Worm (Caenorhabditis elegans) whole organism, young adult: ENCODE data around the gene obr-1.

Source experiments
- B0019.2 ChIP-seq: fragments of 200-800 bp; sonication (Bioruptor generic); conservative IDR thresholded peaks from 2 replicates; pipeline ENCODE4 v1.3.6; 2022; ENCODE audit warnings: missing genetic modification reagents, missing genetic modification characterization, missing compliant biosample characterization
- B0035.1 ChIP-seq: sonication (generic microtip); optimal IDR thresholded peaks from 2 replicates; lab custom pipeline; 2016; ENCODE audit warnings: missing genetic modification characterization, mild to moderate bottlenecking, missing compliant biosample characterization, missing genotype, missing genetic modification reagents
- B0261.1 ChIP-seq: sonication (generic microtip); optimal IDR thresholded peaks from 2 replicates; lab custom pipeline; 2016; ENCODE audit warnings: mild to moderate bottlenecking, missing genetic modification characterization, moderate library complexity, missing compliant biosample characterization
- C17E4.6 ChIP-seq: fragments of 200-800 bp; sonication (Bioruptor generic); IDR thresholded peaks from 2 replicates; pipeline ENCODE4 v1.3.6; 2022; ENCODE audit warnings: missing genetic modification reagents, missing genetic modification characterization, missing compliant biosample characterization
- D2030.7 ChIP-seq: fragments of 200-800 bp; sonication (Bioruptor generic); IDR thresholded peaks from 2 replicates; pipeline ENCODE4 v1.3.6; 2022; ENCODE audit warnings: missing genetic modification reagents, missing genetic modification characterization, missing compliant biosample characterization
- F10E7.11 ChIP-seq: sonication (generic microtip); optimal IDR thresholded peaks from 2 replicates; lab custom pipeline; 2017; ENCODE audit warnings: mild to moderate bottlenecking, missing genetic modification characterization, moderate library complexity, missing compliant biosample characterization
- F23B12.7 ChIP-seq: sonication (generic microtip); optimal IDR thresholded peaks from 2 replicates; lab custom pipeline; 2017; ENCODE audit warnings: missing genetic modification characterization, mild to moderate bottlenecking, missing compliant biosample characterization, antibody characterized with exemption, moderate library complexity; ENCODE audit not compliant: insufficient read depth
- F33H1.4 ChIP-seq: fragments of 200-800 bp; sonication (Bioruptor generic); IDR thresholded peaks from 2 replicates; pipeline ENCODE4 v1.3.6; 2022; ENCODE audit warnings: missing genetic modification reagents, missing genetic modification characterization, missing compliant biosample characterization
- F49E8.2 ChIP-seq: sonication (generic microtip); optimal IDR thresholded peaks from 3 replicates; lab custom pipeline; 2017; ENCODE audit warnings: missing genetic modification characterization, mild to moderate bottlenecking, missing compliant biosample characterization, antibody characterized with exemption, moderate library complexity; ENCODE audit not compliant: insufficient read depth
- F52B5.7 ChIP-seq: sonication (generic microtip); optimal IDR thresholded peaks from 2 replicates; lab custom pipeline; 2016; ENCODE audit warnings: mild to moderate bottlenecking, missing genetic modification characterization, missing compliant biosample characterization
- Y67H2A.10 ChIP-seq: fragments of 200-800 bp; sonication (Bioruptor generic); conservative IDR thresholded peaks from 2 replicates; pipeline ENCODE4 v1.3.6; 2022; ENCODE audit warnings: missing genetic modification reagents, missing genetic modification characterization, missing compliant biosample characterization
- Y95B8A.8 ChIP-seq: fragments of 200-800 bp; sonication (Bioruptor generic); IDR thresholded peaks from 2 replicates; pipeline ENCODE4 v1.3.6; 2022; ENCODE audit warnings: missing genetic modification reagents, missing genetic modification characterization, missing compliant biosample characterization
- ama-1 ChIP-seq, 3 experiments: fragments of 150-350 bp in 1 of 3; sonication (generic microtip) in 2 of 3; optimal IDR thresholded peaks; 2 replicates each; lab custom pipeline; 2014 to 2018; ENCODE audit warnings: missing biosample characterization in 2 of 3, missing genetic modification characterization in 2 of 3, missing genetic modification reagents in 2 of 3
- aptf-2 ChIP-seq: fragments of 200-800 bp; sonication (Bioruptor generic); conservative IDR thresholded peaks from 2 replicates; pipeline ENCODE4 v1.3.6; 2022; ENCODE audit warnings: missing genetic modification reagents, missing genetic modification characterization, missing compliant biosample characterization
- attf-3 ChIP-seq: fragments of 200-800 bp; sonication (Bioruptor generic); conservative IDR thresholded peaks from 2 replicates; pipeline ENCODE4 v1.3.6; 2022; ENCODE audit warnings: missing genetic modification reagents, missing genetic modification characterization, missing compliant biosample characterization
- bed-2 ChIP-seq: fragments of 200-800 bp; sonication (Bioruptor generic); IDR thresholded peaks from 2 replicates; pipeline ENCODE4 v1.3.6; 2022; ENCODE audit warnings: missing genetic modification reagents, missing genetic modification characterization, missing compliant biosample characterization
- ceh-58 ChIP-seq: fragments of 200-800 bp; sonication (Bioruptor generic); IDR thresholded peaks from 2 replicates; pipeline ENCODE4 v1.3.6; 2022; ENCODE audit warnings: missing genetic modification characterization, missing compliant biosample characterization
- ceh-91 ChIP-seq: fragments of 200-800 bp; sonication (Bioruptor generic); IDR thresholded peaks from 2 replicates; pipeline ENCODE4 v1.3.6; 2022; ENCODE audit warnings: missing genetic modification reagents, missing genetic modification characterization, missing compliant biosample characterization
- chd-7 ChIP-seq: sonication (generic microtip); optimal IDR thresholded peaks from 2 replicates; lab custom pipeline; 2016; ENCODE audit warnings: mild to moderate bottlenecking, missing genetic modification characterization, moderate library complexity, missing compliant biosample characterization
- dpff-1 ChIP-seq: sonication (generic microtip); optimal IDR thresholded peaks from 2 replicates; lab custom pipeline; 2017; ENCODE audit warnings: mild to moderate bottlenecking, missing genetic modification characterization, missing compliant biosample characterization
- hmg-1.2 ChIP-seq: fragments of 200-800 bp; sonication (Bioruptor generic); IDR thresholded peaks from 2 replicates; pipeline ENCODE4 v1.3.6; 2022; ENCODE audit warnings: missing genetic modification reagents, missing genetic modification characterization, missing compliant biosample characterization
- lin-26 ChIP-seq: fragments of 200-800 bp; sonication (Bioruptor generic); IDR thresholded peaks from 2 replicates; pipeline ENCODE4 v1.3.6; 2022; ENCODE audit warnings: missing genetic modification reagents, missing genetic modification characterization, missing compliant biosample characterization
- lin-35 ChIP-seq, 3 experiments: fragments of 150-350 bp in 2 of 3; sonication (generic microtip) in 1 of 3; optimal IDR thresholded peaks; 2 replicates each; lab custom pipeline; 2014 to 2018; ENCODE audit warnings: missing biosample characterization in 3 of 3, missing genetic modification characterization in 3 of 3, missing genetic modification reagents in 3 of 3
- lin-54 ChIP-seq: fragments of 200-800 bp; sonication (Bioruptor generic); optimal IDR thresholded peaks from 2 replicates; lab custom pipeline; 2018; ENCODE audit warnings: mild to moderate bottlenecking, missing genetic modification characterization, missing compliant biosample characterization
- lsl-1 ChIP-seq: fragments of 200-800 bp; sonication (Bioruptor generic); optimal IDR thresholded peaks from 2 replicates; lab custom pipeline; 2018; ENCODE audit warnings: mild to moderate bottlenecking, missing genetic modification characterization, moderate library complexity, missing compliant biosample characterization
- lsy-27 ChIP-seq: sonication (generic microtip); optimal IDR thresholded peaks from 2 replicates; lab custom pipeline; 2017; ENCODE audit warnings: missing genetic modification characterization, mild to moderate bottlenecking, missing compliant biosample characterization, antibody characterized with exemption, missing genotype, borderline replicate concordance; ENCODE audit not compliant: insufficient read depth
- madf-10 ChIP-seq: sonication (generic microtip); optimal IDR thresholded peaks from 2 replicates; lab custom pipeline; 2016; ENCODE audit warnings: mild to moderate bottlenecking, missing genetic modification characterization, missing compliant biosample characterization
- madf-3 ChIP-seq: fragments of 200-800 bp; sonication (Bioruptor generic); IDR thresholded peaks from 2 replicates; pipeline ENCODE4 v1.3.6; 2022; ENCODE audit warnings: missing genetic modification reagents, missing genetic modification characterization, missing compliant biosample characterization
- madf-6 ChIP-seq: fragments of 200-800 bp; sonication (Bioruptor generic); IDR thresholded peaks from 2 replicates; pipeline ENCODE4 v1.3.6; 2022; ENCODE audit warnings: missing genetic modification reagents, missing genetic modification characterization, missing compliant biosample characterization
- madf-8 ChIP-seq: fragments of 200-800 bp; sonication (Bioruptor generic); conservative IDR thresholded peaks from 2 replicates; pipeline ENCODE4 v1.3.6; 2022; ENCODE audit warnings: missing genetic modification reagents, missing genetic modification characterization, missing compliant biosample characterization
- mcd-1 ChIP-seq: fragments of 200-800 bp; sonication (Bioruptor generic); IDR thresholded peaks from 2 replicates; pipeline ENCODE4 v1.3.6; 2022; ENCODE audit warnings: missing genetic modification reagents, missing genetic modification characterization, missing compliant biosample characterization
- mel-28 ChIP-seq: sonication (generic microtip); optimal IDR thresholded peaks from 2 replicates; lab custom pipeline; 2016; ENCODE audit warnings: borderline replicate concordance, mild to moderate bottlenecking, missing genetic modification characterization, missing compliant biosample characterization
- mes-4 ChIP-seq: sonication (generic microtip); optimal IDR thresholded peaks from 2 replicates; lab custom pipeline; 2016; ENCODE audit warnings: missing genotype, missing genetic modification characterization, missing compliant biosample characterization
- nhr-120 ChIP-seq: fragments of 200-800 bp; sonication (Bioruptor generic); IDR thresholded peaks from 2 replicates; pipeline ENCODE4 v1.3.6; 2022; ENCODE audit warnings: missing genetic modification characterization, missing compliant biosample characterization
- rcor-1 ChIP-seq: fragments of 200-800 bp; sonication (Bioruptor generic); IDR thresholded peaks from 2 replicates; pipeline ENCODE4 v1.3.6; 2022; ENCODE audit warnings: missing genetic modification reagents, missing genetic modification characterization, missing compliant biosample characterization
- rec-8 ChIP-seq, 2 experiments: sonication (generic microtip); optimal IDR thresholded peaks; 2 replicates each; lab custom pipeline; 2016; ENCODE audit warnings: mild to moderate bottlenecking in 2 of 2, missing genetic modification characterization in 2 of 2, missing genetic modification reagents in 2 of 2, missing genotype in 2 of 2, missing biosample characterization in 1 of 2, missing compliant biosample characterization in 1 of 2, moderate library complexity in 1 of 2
- sdz-38 ChIP-seq: sonication (generic microtip); optimal IDR thresholded peaks from 2 replicates; lab custom pipeline; 2016; ENCODE audit warnings: missing genotype, missing genetic modification characterization, missing compliant biosample characterization
- snpc-1.3 ChIP-seq: sonication (generic microtip); optimal IDR thresholded peaks from 2 replicates; lab custom pipeline; 2017; ENCODE audit warnings: missing genetic modification characterization, mild to moderate bottlenecking, missing compliant biosample characterization, antibody characterized with exemption, moderate library complexity, missing genotype, missing genetic modification reagents; ENCODE audit not compliant: insufficient read depth
- somi-1 ChIP-seq: fragments of 200-800 bp; sonication (Bioruptor generic); optimal IDR thresholded peaks from 2 replicates; lab custom pipeline; 2018; ENCODE audit warnings: mild to moderate bottlenecking, missing genetic modification characterization, missing compliant biosample characterization
- sptf-2 ChIP-seq: fragments of 200-800 bp; sonication (Bioruptor generic); optimal IDR thresholded peaks from 2 replicates; lab custom pipeline; 2018; ENCODE audit warnings: mild to moderate bottlenecking, missing genetic modification characterization, missing compliant biosample characterization
- tbx-9 ChIP-seq: sonication (generic microtip); optimal IDR thresholded peaks from 2 replicates; lab custom pipeline; 2016; ENCODE audit warnings: borderline replicate concordance, missing genetic modification characterization, inconsistent platforms, missing compliant biosample characterization
- tlf-1 ChIP-seq: fragments of 200-800 bp; sonication (Bioruptor generic); optimal IDR thresholded peaks from 2 replicates; lab custom pipeline; 2018; ENCODE audit warnings: mild to moderate bottlenecking, missing genetic modification characterization, missing compliant biosample characterization
- unc-130 ChIP-seq: sonication (generic microtip); optimal IDR thresholded peaks from 2 replicates; lab custom pipeline; 2016; ENCODE audit warnings: missing genetic modification reagents, missing genetic modification characterization, missing compliant biosample characterization
- xnd-1 ChIP-seq: sonication (generic microtip); optimal IDR thresholded peaks from 2 replicates; lab custom pipeline; 2016; ENCODE audit warnings: missing genotype, missing genetic modification reagents, missing genetic modification characterization, missing compliant biosample characterization
- ztf-18 ChIP-seq: sonication (generic microtip); optimal IDR thresholded peaks from 2 replicates; lab custom pipeline; 2016; ENCODE audit warnings: missing genotype, mild to moderate bottlenecking, missing genetic modification characterization, missing compliant biosample characterization
- ztf-28 ChIP-seq: fragments of 200-800 bp; sonication (Bioruptor generic); IDR thresholded peaks from 2 replicates; pipeline ENCODE4 v1.3.6; 2022; ENCODE audit warnings: missing genetic modification reagents, missing genetic modification characterization, missing compliant biosample characterization
- ztf-6 ChIP-seq: fragments of 200-800 bp; sonication (Bioruptor generic); IDR thresholded peaks from 2 replicates; pipeline ENCODE4 v1.3.6; 2022; ENCODE audit warnings: missing genetic modification reagents, missing genetic modification characterization, missing compliant biosample characterization

The obr-1 gene

ce11 chrIII:11290554-11290953 is 19.9 kb upstream of the obr-1 start, which contains the start of the genes gly-9, mib-1 and smc-3 (continued):
- TF ChIP-seq hmg-1.2 (peak; percentile 24; the same call in 1 of the 2 replicates), bed-2 (GFP tag; lab: Robert Waterston, UW) (peak; percentile 48; the same call in 1 of the 2 replicates), D2030.7 (GFP tag; lab: Robert Waterston, UW) (peak; percentile 59), mcd-1 (GFP tag; lab: Robert Waterston, UW) (peak; percentile 67), F23B12.7 (tag; lab: Kevin White, UChicago) (no peak), chd-7 (no peak), madf-10 (tag; lab: Kevin White, UChicago) (peak; percentile 84), mel-28 (tag; lab: Kevin White, UChicago) (no peak), madf-3 (GFP tag; lab: Robert Waterston, UW) (no peak), somi-1 (no peak), B0035.1 (no peak), sptf-2 (GFP tag; lab: Kevin White, UChicago) (no peak), Y95B8A.8 (GFP tag; lab: Robert Waterston, UW) (no peak), rec-8 (tag; optimal IDR thresholded peaks at IDR 0.05; lab: Kevin White, UChicago) (peak in 1 of 2 experiments; percentile 37), lin-54 (GFP tag; lab: Kevin White, UChicago) (peak; percentile 87), xnd-1 (tag; lab: Kevin White, UChicago) (peak; percentile 3), Y67H2A.10 (0 out of 2 replicates have a peak, but pooled peaks have one; percentile 8), madf-8 (GFP tag; lab: Robert Waterston, UW) (peak; percentile 64), F10E7.11 (tag; lab: Kevin White, UChicago) (no peak), B0261.1 (tag; lab: Kevin White, UChicago) (no peak), lsy-27 (no peak), sdz-38 (tag; lab: Kevin White, UChicago) (no peak), mes-4 (tag; lab: Kevin White, UChicago) (no peak), madf-6 (GFP tag; lab: Robert Waterston, UW) (peak; percentile 81), F49E8.2 (tag; lab: Kevin White, UChicago) (no peak), tlf-1 (GFP tag; lab: Kevin White, UChicago) (no peak), unc-130 (GFP tag; lab: Kevin White, UChicago) (peak; percentile 71), nhr-120 (GFP tag; lab: Robert Waterston, UW) (no peak), ceh-91 (GFP tag; lab: Robert Waterston, UW) (peak; percentile 42), F52B5.7 (tag; lab: Kevin White, UChicago) (peak; percentile 13), aptf-2 (GFP tag; lab: Robert Waterston, UW) (peak; percentile 69; the same call in 1 of the 2 replicates), lin-35 (GFP tag; optimal IDR thresholded peaks at IDR 0.05; lab: Kevin White, UChicago) (peak in 1 of 3 experiments; percentile 17), dpff-1 (no peak), ztf-6 (GFP tag; lab: Robert Waterston, UW) (0 out of 2 replicates have a peak, but pooled peaks have one; percentile 16), ztf-28 (GFP tag; lab: Robert Waterston, UW) (peak; percentile 76; the same call in 1 of the 2 replicates), ama-1 (optimal IDR thresholded peaks at IDR 0.05; lab: Kevin White, UChicago) (no peak), ama-1 (GFP tag; optimal IDR thresholded peaks at IDR 0.05; lab: Kevin White, UChicago) (no peak)

ce11 chrIII:11289876-11290275 is 19.2 kb upstream of the obr-1 start:
- 0 out of 2 replicates have a peak, but pooled peaks have one; percentile 27 for TF ChIP-seq rcor-1
- no peak for TF ChIP-seq tbx-9 (tag; lab: Kevin White, UChicago)
- peak; percentile 48 for TF ChIP-seq snpc-1.3 (tag; lab: Kevin White, UChicago)
- TF ChIP-seq lin-26, result no peak
- TF ChIP-seq attf-3 (GFP tag; lab: Robert Waterston, UW), result no peak
- peak; percentile 74 for TF ChIP-seq ceh-91 (GFP tag; lab: Robert Waterston, UW)
- TF ChIP-seq ztf-18 (tag; lab: Kevin White, UChicago), result no peak
- TF ChIP-seq lsl-1 (GFP tag; lab: Kevin White, UChicago), result peak; percentile 97
- TF ChIP-seq C17E4.6, result peak; percentile 49; the same call in 1 of the 2 replicates
- peak; percentile 86 for TF ChIP-seq F33H1.4 (GFP tag; lab: Robert Waterston, UW)
- no peak for TF ChIP-seq ceh-58
- 0 out of 2 replicates have a peak, but pooled peaks have one; percentile 31 for TF ChIP-seq aptf-2 (GFP tag; lab: Robert Waterston, UW)
- TF ChIP-seq B0019.2 (GFP tag; lab: Robert Waterston, UW), result 0 out of 2 replicates have a peak, but pooled peaks have one; percentile 15
- TF ChIP-seq ztf-28 (GFP tag; lab: Robert Waterston, UW), result 0 out of 2 replicates have a peak, but pooled peaks have one; percentile 31
